Worm (Caenorhabditis elegans): ENCODE data around the gene srh-166.
A peak's percentile ranks its signal among the peaks of the same experiment; 100 is the strongest.
"Not testable (repeated sequence)": the region's sequence is repeated elsewhere in the genome, so short reads cannot be mapped to it uniquely, and the experiment has no call there.

Gene srh-166

ce11 chrV:20514483-20514882, 11.2 kb downstream of the srh-166 start:
- TF ChIP-seq pqm-1 (tag; optimal IDR thresholded peaks at IDR 0.05): peak; percentile 48
- TF ChIP-seq lin-38 (GFP tag; IDR thresholded peaks at IDR 0.05): no peak

ce11 chrV:20513661-20514060, 12.0 kb downstream of the srh-166 start, which contains the start of gene Y38H6C.8:
Gene Y38H6C.8, plus strand, starts transcription at chrV:20513961.
- not testable (repeated sequence) for TF ChIP-seq madf-5 (GFP tag; IDR thresholded peaks at IDR 0.05); ceh-44 (GFP tag; IDR thresholded peaks at IDR 0.05); ces-1 (GFP tag; optimal IDR thresholded peaks at IDR 0.05)

ce11 chrV:20509427-20509826, 16.2 kb downstream of the srh-166 start:
- TF ChIP-seq set-16 (GFP tag; IDR thresholded peaks at IDR 0.05) (peak; percentile 49; the same call in 1 of the 2 replicates), Y105C5A.15 (GFP tag; IDR thresholded peaks at IDR 0.05) (no peak)

DNA sequence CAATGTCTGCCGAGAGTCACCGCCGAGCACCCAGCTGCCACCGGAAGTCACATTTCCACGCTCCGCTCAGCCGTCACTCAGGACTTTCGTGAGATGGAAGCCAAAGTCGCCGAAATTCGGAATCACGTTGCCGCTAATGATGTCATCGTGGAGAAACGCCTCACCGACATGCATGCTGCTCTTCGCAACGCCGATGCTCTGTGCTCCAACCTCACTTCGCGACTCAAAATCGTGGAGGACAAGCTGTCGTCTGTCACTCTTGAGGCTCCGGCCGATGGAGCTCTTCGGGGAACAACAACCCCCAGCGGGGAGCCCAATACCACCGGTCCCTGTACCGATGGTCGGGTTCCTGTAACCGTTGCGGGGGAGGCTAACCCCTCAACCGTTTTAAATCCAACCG, 19.1 kb downstream of the srh-166 start:
- TF ChIP-seq ceh-62 (tag; optimal IDR thresholded peaks at IDR 0.05): no peak
- no peak for TF ChIP-seq ceh-44 (GFP tag; IDR thresholded peaks at IDR 0.05)
- TF ChIP-seq nhr-11 (tag; optimal IDR thresholded peaks at IDR 0.05): no peak
- no peak for TF ChIP-seq zag-1 (tag; optimal IDR thresholded peaks at IDR 0.05)
- no peak for TF ChIP-seq snpc-1.2 (GFP tag; IDR thresholded peaks at IDR 0.05)
- no peak for TF ChIP-seq ama-1 (optimal IDR thresholded peaks at IDR 0.05)
- no peak for TF ChIP-seq tag-97 (GFP tag; IDR thresholded peaks at IDR 0.05)
- TF ChIP-seq set-16 (GFP tag; IDR thresholded peaks at IDR 0.05): peak; percentile 81
- no peak for TF ChIP-seq R02D3.7 (tag; optimal IDR thresholded peaks at IDR 0.05)

- TF ChIP-seq lim-7 (GFP tag; IDR thresholded peaks at IDR 0.05) (no peak), gei-8 (GFP tag; optimal IDR thresholded peaks at IDR 0.05) (no peak), duxl-1 (tag; optimal IDR thresholded peaks at IDR 0.05; ENCODE audit: poor library complexity) (no peak), mdl-1 (tag; optimal IDR thresholded peaks at IDR 0.05) (no peak), daf-19 (GFP tag; conservative IDR thresholded peaks at IDR 0.05) (no peak), lsy-2 (tag; optimal IDR thresholded peaks at IDR 0.05) (no peak), sdz-12 (GFP tag; optimal IDR thresholded peaks at IDR 0.05) (no peak), nhr-6 (tag; optimal IDR thresholded peaks at IDR 0.05) (no peak), pha-4 (GFP tag; IDR thresholded peaks at IDR 0.05) (no peak), pha-4 (tag; optimal IDR thresholded peaks at IDR 0.05) (no peak), mes-2 (tag; optimal IDR thresholded peaks at IDR 0.05; ENCODE audit: poor library complexity, severe bottlenecking) (no peak), ztf-11 (tag; optimal IDR thresholded peaks at IDR 0.05) (no peak), nhr-42 (GFP tag; IDR thresholded peaks at IDR 0.05) (no peak), zfp-3 (GFP tag; conservative IDR thresholded peaks at IDR 0.05) (no peak), fkh-10 (GFP tag; optimal IDR thresholded peaks at IDR 0.05) (no peak)
Observed at ce11 chrV:20504997-20505396, 20.7 kb downstream of the srh-166 start, which contains the start of gene Y38H6C.4. Gene Y38H6C.4, minus strand, starts transcription at chrV:20505097.

ce11 chrV:20500405-20500804, 25.3 kb downstream of the srh-166 start, which contains the start of gene dct-14:
Gene dct-14, minus strand, starts transcription at chrV:20500505.
- TF ChIP-seq nhr-102 (tag; optimal IDR thresholded peaks at IDR 0.05) (no peak), nhr-111 (GFP tag; optimal IDR thresholded peaks at IDR 0.05) (no peak), dmd-9 (GFP tag; IDR thresholded peaks at IDR 0.05) (no peak), nhr-6 (tag; optimal IDR thresholded peaks at IDR 0.05) (no peak), nhr-77 (tag; optimal IDR thresholded peaks at IDR 0.05) (no peak), lir-3 (tag; optimal IDR thresholded peaks at IDR 0.05) (no peak), egl-43 (GFP tag; IDR thresholded peaks at IDR 0.05) (no peak), ztf-11 (tag; optimal IDR thresholded peaks at IDR 0.05) (no peak), zfp-3 (GFP tag; conservative IDR thresholded peaks at IDR 0.05) (no peak), hlh-30 (tag; optimal IDR thresholded peaks at IDR 0.05; ENCODE audit: insufficient read depth) (no peak), hlh-11 (tag; optimal IDR thresholded peaks at IDR 0.05) (no peak), spr-1 (tag; optimal IDR thresholded peaks at IDR 0.05) (no peak), saeg-2 (GFP tag; IDR thresholded peaks at IDR 0.05) (no peak), ZK546.5 (tag; optimal IDR thresholded peaks at IDR 0.05) (no peak), F10B5.3 (tag; optimal IDR thresholded peaks at IDR 0.05) (no peak), zfp-2 (tag; optimal IDR thresholded peaks at IDR 0.05) (no peak), mdt-29 (GFP tag; IDR thresholded peaks at IDR 0.05) (no peak)

Data from whole organism, L4 larva.